Fruit fly (Drosophila melanogaster): ENCODE data around the gene CG45012.

DNA sequence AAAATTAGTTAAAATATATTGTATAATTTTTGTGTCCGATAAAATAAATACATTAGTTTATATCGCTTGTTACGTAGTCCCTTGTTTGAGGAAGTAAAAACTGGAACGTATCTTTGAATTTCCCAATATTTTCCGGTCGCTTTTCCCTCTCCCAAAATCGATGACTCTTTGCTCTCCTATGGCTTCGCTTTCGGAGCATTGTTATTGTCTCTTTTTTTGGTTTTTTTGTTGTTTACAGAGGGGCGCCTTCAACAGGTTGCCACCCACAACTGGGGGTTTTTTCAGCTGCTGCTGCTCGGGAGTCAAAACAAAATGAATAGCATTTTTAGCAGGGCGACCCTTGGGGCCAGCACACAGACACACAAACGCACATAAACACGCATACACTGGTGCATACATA, 40.5 kb downstream of the CG45012 start:
- TF ChIP-seq Sox14 (GFP tag; optimal IDR thresholded peaks at IDR 0.05), result no peak
- no peak for TF ChIP-seq CG6163 (GFP tag; IDR thresholded peaks at IDR 0.05)
- TF ChIP-seq CG7368 (GFP tag; optimal IDR thresholded peaks at IDR 0.05), result no peak
- no peak for TF ChIP-seq Sox102F (GFP tag; optimal IDR thresholded peaks at IDR 0.05)
- no peak for TF ChIP-seq Lpt (GFP tag; optimal IDR thresholded peaks at IDR 0.05)
- TF ChIP-seq CG1621 (tag; optimal IDR thresholded peaks at IDR 0.05), result no peak
- no peak for TF ChIP-seq CG4318 (GFP tag; optimal IDR thresholded peaks at IDR 0.05)
- TF ChIP-seq CG11902 (GFP tag; optimal IDR thresholded peaks at IDR 0.05), result no peak
- TF ChIP-seq CG6792 (GFP tag; optimal IDR thresholded peaks at IDR 0.05), result no peak
- no peak for TF ChIP-seq OdsH (GFP tag; optimal IDR thresholded peaks at IDR 0.05)
- no peak for TF ChIP-seq CG16779 (tag; optimal IDR thresholded peaks at IDR 0.05)
- TF ChIP-seq CG32006 (GFP tag; optimal IDR thresholded peaks at IDR 0.05), result no peak
- TF ChIP-seq Ets21C (GFP tag; optimal IDR thresholded peaks at IDR 0.05), result no peak
